Worm (Caenorhabditis elegans) whole organism, young adult: Measurements from ENCODE around the gene ZK809.1.

Source experiments
- B0035.1 ChIP-seq: sonication (generic microtip); optimal IDR thresholded peaks from 2 replicates; lab custom pipeline; 2016; ENCODE audit warnings: missing genetic modification characterization, mild to moderate bottlenecking, missing compliant biosample characterization, missing genotype, missing genetic modification reagents
- B0261.1 ChIP-seq: sonication (generic microtip); optimal IDR thresholded peaks from 2 replicates; lab custom pipeline; 2016; ENCODE audit warnings: mild to moderate bottlenecking, missing genetic modification characterization, moderate library complexity, missing compliant biosample characterization
- C06A6.2 ChIP-seq: fragments of 200-800 bp; sonication (Bioruptor generic); conservative IDR thresholded peaks from 2 replicates; pipeline ENCODE4 v1.3.6; 2022; ENCODE audit warnings: missing genetic modification characterization, missing compliant biosample characterization
- C17E4.6 ChIP-seq: fragments of 200-800 bp; sonication (Bioruptor generic); IDR thresholded peaks from 2 replicates; pipeline ENCODE4 v1.3.6; 2022; ENCODE audit warnings: missing genetic modification reagents, missing genetic modification characterization, missing compliant biosample characterization
- F22D6.2 ChIP-seq: sonication (generic microtip); optimal IDR thresholded peaks from 2 replicates; lab custom pipeline; 2016; ENCODE audit warnings: mild to moderate bottlenecking, missing genetic modification characterization, missing compliant biosample characterization
- F57C9.4 ChIP-seq: sonication (generic microtip); optimal IDR thresholded peaks from 2 replicates; lab custom pipeline; 2017; ENCODE audit warnings: mild to moderate bottlenecking, missing genetic modification characterization, missing compliant biosample characterization
- K12H6.12 ChIP-seq: fragments of 200-800 bp; sonication (Bioruptor generic); optimal IDR thresholded peaks from 2 replicates; lab custom pipeline; 2018; ENCODE audit warnings: mild to moderate bottlenecking, missing genetic modification characterization, missing compliant biosample characterization
- T26A5.8 ChIP-seq: sonication (generic microtip); optimal IDR thresholded peaks from 2 replicates; lab custom pipeline; 2016; ENCODE audit warnings: missing genetic modification characterization, missing compliant biosample characterization
- Y53F4B.3 ChIP-seq: fragments of 200-800 bp; sonication (Bioruptor generic); IDR thresholded peaks from 2 replicates; pipeline ENCODE4 v1.3.6; 2022; ENCODE audit warnings: missing genetic modification reagents, missing genetic modification characterization, missing compliant biosample characterization
- Y79H2A.3 ChIP-seq: fragments of 200-800 bp; sonication (Bioruptor generic); conservative IDR thresholded peaks from 2 replicates; pipeline ENCODE4 v1.3.6; 2022; ENCODE audit warnings: missing genetic modification reagents, missing genetic modification characterization, missing compliant biosample characterization
- Y95B8A.8 ChIP-seq: fragments of 200-800 bp; sonication (Bioruptor generic); IDR thresholded peaks from 2 replicates; pipeline ENCODE4 v1.3.6; 2022; ENCODE audit warnings: missing genetic modification reagents, missing genetic modification characterization, missing compliant biosample characterization
- ama-1 ChIP-seq, 3 experiments: fragments of 150-350 bp in 1 of 3; sonication (generic microtip) in 2 of 3; optimal IDR thresholded peaks; 2 replicates each; lab custom pipeline; 2014 to 2018; ENCODE audit warnings: missing biosample characterization in 2 of 3, missing genetic modification characterization in 2 of 3, missing genetic modification reagents in 2 of 3
- aptf-3 ChIP-seq: fragments of 200-800 bp; sonication (Bioruptor generic); IDR thresholded peaks from 2 replicates; pipeline ENCODE4 v1.3.6; 2022; ENCODE audit warnings: missing genetic modification characterization, missing compliant biosample characterization
- athp-1 ChIP-seq: sonication (generic microtip); optimal IDR thresholded peaks from 2 replicates; lab custom pipeline; 2017; ENCODE audit warnings: mild to moderate bottlenecking, missing genetic modification characterization, missing compliant biosample characterization
- attf-3 ChIP-seq: fragments of 200-800 bp; sonication (Bioruptor generic); conservative IDR thresholded peaks from 2 replicates; pipeline ENCODE4 v1.3.6; 2022; ENCODE audit warnings: missing genetic modification reagents, missing genetic modification characterization, missing compliant biosample characterization
- attf-6 ChIP-seq: fragments of 200-800 bp; sonication (Bioruptor generic); IDR thresholded peaks from 2 replicates; pipeline ENCODE4 v1.3.6; 2022; ENCODE audit warnings: missing genetic modification reagents, missing genetic modification characterization, missing compliant biosample characterization
- cebp-2 ChIP-seq: fragments of 200-800 bp; sonication (Bioruptor generic); IDR thresholded peaks from 2 replicates; pipeline ENCODE4 v1.3.6; 2022; ENCODE audit warnings: missing genetic modification characterization, missing compliant biosample characterization
- ceh-40 ChIP-seq: fragments of 200-800 bp; sonication (Bioruptor generic); IDR thresholded peaks from 2 replicates; pipeline ENCODE4 v1.3.6; 2022; ENCODE audit warnings: missing genetic modification characterization, missing compliant biosample characterization
- dox-1 ChIP-seq: fragments of 200-800 bp; sonication (Bioruptor generic); IDR thresholded peaks from 2 replicates; pipeline ENCODE4 v1.3.6; 2022; ENCODE audit warnings: missing genetic modification reagents, missing genetic modification characterization, missing compliant biosample characterization
- efl-1 ChIP-seq: fragments of 150-350 bp; optimal IDR thresholded peaks from 2 replicates; lab custom pipeline; 2014; ENCODE audit warnings: missing biosample characterization, missing genetic modification reagents, missing genetic modification characterization
- egrh-3 ChIP-seq: fragments of 200-800 bp; sonication (Bioruptor generic); IDR thresholded peaks from 2 replicates; pipeline ENCODE4 v1.3.6; 2022; ENCODE audit warnings: missing genetic modification reagents, missing genetic modification characterization, missing compliant biosample characterization
- ekl-4 ChIP-seq: fragments of 200-800 bp; sonication (Bioruptor generic); IDR thresholded peaks from 2 replicates; pipeline ENCODE4 v1.3.6; 2022; ENCODE audit warnings: missing genetic modification reagents, missing genetic modification characterization, missing compliant biosample characterization
- ets-4 ChIP-seq: fragments of 200-800 bp; sonication (Bioruptor generic); optimal IDR thresholded peaks from 2 replicates; lab custom pipeline; 2018; ENCODE audit warnings: mild to moderate bottlenecking, missing genetic modification characterization, missing compliant biosample characterization
- hlh-12 ChIP-seq: sonication (generic microtip); optimal IDR thresholded peaks from 2 replicates; lab custom pipeline; 2016; ENCODE audit warnings: missing genetic modification characterization, missing compliant biosample characterization
- hlh-26 ChIP-seq: fragments of 200-800 bp; sonication (Bioruptor generic); conservative IDR thresholded peaks from 2 replicates; pipeline ENCODE4 v1.3.6; 2022; ENCODE audit warnings: missing genetic modification reagents, missing genetic modification characterization, missing compliant biosample characterization
- hmg-20 ChIP-seq: fragments of 200-800 bp; sonication (Bioruptor generic); IDR thresholded peaks from 2 replicates; pipeline ENCODE4 v1.3.6; 2022; ENCODE audit warnings: missing genetic modification reagents, missing genetic modification characterization, missing compliant biosample characterization
- lag-1 ChIP-seq: fragments of 200-800 bp; sonication (Bioruptor generic); IDR thresholded peaks from 2 replicates; pipeline ENCODE4 v1.3.6; 2022; ENCODE audit warnings: missing genetic modification reagents, missing genetic modification characterization, missing compliant biosample characterization
- lin-26 ChIP-seq: fragments of 200-800 bp; sonication (Bioruptor generic); IDR thresholded peaks from 2 replicates; pipeline ENCODE4 v1.3.6; 2022; ENCODE audit warnings: missing genetic modification reagents, missing genetic modification characterization, missing compliant biosample characterization
- lin-35 ChIP-seq, 3 experiments: fragments of 150-350 bp in 2 of 3; sonication (generic microtip) in 1 of 3; optimal IDR thresholded peaks; 2 replicates each; lab custom pipeline; 2014 to 2018; ENCODE audit warnings: missing biosample characterization in 3 of 3, missing genetic modification characterization in 3 of 3, missing genetic modification reagents in 3 of 3
- lsy-27 ChIP-seq: sonication (generic microtip); optimal IDR thresholded peaks from 2 replicates; lab custom pipeline; 2017; ENCODE audit warnings: missing genetic modification characterization, mild to moderate bottlenecking, missing compliant biosample characterization, antibody characterized with exemption, missing genotype, borderline replicate concordance; ENCODE audit not compliant: insufficient read depth
- madf-6 ChIP-seq: fragments of 200-800 bp; sonication (Bioruptor generic); IDR thresholded peaks from 2 replicates; pipeline ENCODE4 v1.3.6; 2022; ENCODE audit warnings: missing genetic modification reagents, missing genetic modification characterization, missing compliant biosample characterization
- madf-8 ChIP-seq: fragments of 200-800 bp; sonication (Bioruptor generic); conservative IDR thresholded peaks from 2 replicates; pipeline ENCODE4 v1.3.6; 2022; ENCODE audit warnings: missing genetic modification reagents, missing genetic modification characterization, missing compliant biosample characterization
- mes-4 ChIP-seq: sonication (generic microtip); optimal IDR thresholded peaks from 2 replicates; lab custom pipeline; 2016; ENCODE audit warnings: missing genotype, missing genetic modification characterization, missing compliant biosample characterization
- nhr-80 ChIP-seq: sonication (generic microtip); optimal IDR thresholded peaks from 2 replicates; lab custom pipeline; 2016; ENCODE audit warnings: missing genetic modification characterization, missing compliant biosample characterization
- pha-4 ChIP-seq: fragments of 150-350 bp; sonication (generic microtip); optimal IDR thresholded peaks from 2 replicates; lab custom pipeline; 2014; ENCODE audit warnings: missing biosample characterization, missing genetic modification reagents, missing genetic modification characterization
- rcor-1 ChIP-seq: fragments of 200-800 bp; sonication (Bioruptor generic); IDR thresholded peaks from 2 replicates; pipeline ENCODE4 v1.3.6; 2022; ENCODE audit warnings: missing genetic modification reagents, missing genetic modification characterization, missing compliant biosample characterization
- sdz-38 ChIP-seq: sonication (generic microtip); optimal IDR thresholded peaks from 2 replicates; lab custom pipeline; 2016; ENCODE audit warnings: missing genotype, missing genetic modification characterization, missing compliant biosample characterization
- snpc-3.4 ChIP-seq: sonication (generic microtip); optimal IDR thresholded peaks from 2 replicates; lab custom pipeline; 2017; ENCODE audit warnings: missing genetic modification characterization, mild to moderate bottlenecking, missing compliant biosample characterization, antibody characterized with exemption, moderate library complexity, missing genotype, missing genetic modification reagents
- ztf-25 ChIP-seq: fragments of 200-800 bp; sonication (Bioruptor generic); IDR thresholded peaks from 2 replicates; pipeline ENCODE4 v1.3.6; 2022; ENCODE audit warnings: missing genetic modification reagents, missing genetic modification characterization, missing compliant biosample characterization
- ztf-28 ChIP-seq: fragments of 200-800 bp; sonication (Bioruptor generic); IDR thresholded peaks from 2 replicates; pipeline ENCODE4 v1.3.6; 2022; ENCODE audit warnings: missing genetic modification reagents, missing genetic modification characterization, missing compliant biosample characterization

ZK809.1 gene

ce11 chrIV:11659794-11660312 lies 18.0 kb downstream of the ZK809.1 start, which contains the start of gene ZK792.1 (continued):
- TF ChIP-seq attf-3, result no peak
- no peak for TF ChIP-seq lsy-27 (tag; lab: Kevin White, UChicago)
- no peak for TF ChIP-seq pha-4 (tag; lab: Kevin White, UChicago)
- TF ChIP-seq madf-8 (GFP tag; lab: Robert Waterston, UW), result peak; percentile 59
- peak; percentile 79 for TF ChIP-seq madf-6 (GFP tag; lab: Robert Waterston, UW)
- no peak for TF ChIP-seq ekl-4 (GFP tag; lab: Robert Waterston, UW)
- no peak for TF ChIP-seq B0035.1
- TF ChIP-seq F57C9.4, result no peak
- peak; percentile 62 for TF ChIP-seq efl-1 (GFP tag; lab: Kevin White, UChicago)
- TF ChIP-seq attf-6, result no peak
- TF ChIP-seq, all 124 proteins: peak for 7

- TF ChIP-seq ceh-40 (no peak), aptf-3 (GFP tag; lab: Robert Waterston, UW) (no peak), snpc-3.4 (tag; lab: Kevin White, UChicago) (no peak)
Observed at ce11 chrIV:11665010-11665409, 23.1 kb downstream of the ZK809.1 start, which contains the start of gene ZK809.9. Gene ZK809.9 (plus strand): TSS chrIV:11665310.

- no peak for TF ChIP-seq cebp-2 (GFP tag; lab: Robert Waterston, UW)
- no peak for TF ChIP-seq ets-4
- TF ChIP-seq C17E4.6 (GFP tag; lab: Robert Waterston, UW), result no peak
- TF ChIP-seq egrh-3 (GFP tag; lab: Robert Waterston, UW), result no peak
- no peak for TF ChIP-seq lin-35 (GFP tag; optimal IDR thresholded peaks at IDR 0.05; lab: Kevin White, UChicago)
- TF ChIP-seq hlh-12, result no peak
- TF ChIP-seq lag-1 (GFP tag; lab: Robert Waterston, UW), result no peak
- no peak for TF ChIP-seq T26A5.8
- no peak for TF ChIP-seq efl-1 (GFP tag; lab: Kevin White, UChicago)
- no peak for TF ChIP-seq F22D6.2 (tag; lab: Kevin White, UChicago)
- TF ChIP-seq hlh-26, result no peak
- TF ChIP-seq F57C9.4, result no peak
- no peak for TF ChIP-seq B0261.1 (tag; lab: Kevin White, UChicago)
- no peak for TF ChIP-seq Y79H2A.3 (GFP tag; lab: Robert Waterston, UW)
- no peak for TF ChIP-seq Y53F4B.3 (GFP tag; lab: Robert Waterston, UW)
- no peak for TF ChIP-seq ztf-25 (GFP tag; lab: Robert Waterston, UW)
- TF ChIP-seq mes-4 (tag; lab: Kevin White, UChicago), result no peak
- no peak for TF ChIP-seq hmg-20 (GFP tag; lab: Robert Waterston, UW)
Observed at ce11 chrIV:11668001-11668400, 26.1 kb downstream of the ZK809.1 start, which contains the start of gene atg-4.2. Gene atg-4.2 (plus strand): TSS chrIV:11668024.

- TF ChIP-seq athp-1 (tag; lab: Kevin White, UChicago), result no peak
- no peak for TF ChIP-seq Y95B8A.8 (GFP tag; lab: Robert Waterston, UW)
- no peak for TF ChIP-seq lin-26 (GFP tag; lab: Robert Waterston, UW)
- TF ChIP-seq C06A6.2 (GFP tag; lab: Robert Waterston, UW), result no peak
- TF ChIP-seq attf-6, result no peak
- no peak for TF ChIP-seq cebp-2 (GFP tag; lab: Robert Waterston, UW)
- no peak for TF ChIP-seq sdz-38 (tag; lab: Kevin White, UChicago)
- no peak for TF ChIP-seq dox-1 (GFP tag; lab: Robert Waterston, UW)
- TF ChIP-seq ama-1 (optimal IDR thresholded peaks at IDR 0.05; lab: Kevin White, UChicago), result no peak
- TF ChIP-seq ama-1 (GFP tag; optimal IDR thresholded peaks at IDR 0.05; lab: Kevin White, UChicago), result no peak
- TF ChIP-seq nhr-80, result no peak
- TF ChIP-seq ztf-28 (GFP tag; lab: Robert Waterston, UW), result no peak
- no peak for TF ChIP-seq K12H6.12
- no peak for TF ChIP-seq rcor-1
Observed at ce11 chrIV:11673543-11673942, 31.6 kb downstream of the ZK809.1 start, which contains the start of gene inx-8. Gene inx-8 (plus strand): TSS chrIV:11673843.
